Fruit fly (Drosophila melanogaster) Kc167 (cell line): ENCODE results near the gene psd.

Experiments used
- Myc ChIP-seq: fragments of >200 bp; optimal IDR thresholded peaks from 2 replicates; lab custom pipeline; 2017; ENCODE audit warnings: missing external identifiers
- Sin3A ChIP-seq: fragments of >200 bp; optimal IDR thresholded peaks from 2 replicates; lab custom pipeline; 2018; ENCODE audit warnings: missing external identifiers
- h ChIP-seq: fragments of >200 bp; optimal IDR thresholded peaks from 3 replicates; lab custom pipeline; 2018; ENCODE audit warnings: missing external identifiers
- insv ChIP-seq: fragments of >200 bp; optimal IDR thresholded peaks from 3 replicates; lab custom pipeline; 2018; ENCODE audit warnings: missing external identifiers
- psq ChIP-seq: fragments of >200 bp; optimal IDR thresholded peaks from 2 replicates; lab custom pipeline; 2017; ENCODE audit warnings: missing external identifiers
- ttk ChIP-seq: sonication (Bioruptor generic); optimal IDR thresholded peaks from 2 replicates; lab custom pipeline; 2017; ENCODE audit warnings: missing external identifiers

Gene psd

dm6 chr2L:5986094-5986493 lies 21.3 kb upstream of the psd start, which contains the start of gene ifc:
ifc (plus strand) TSS chr2L:5986348.
- TF ChIP-seq insv (no peak), Myc (lab: Kevin White, UChicago) (no peak), psq (no peak), h (no peak), Sin3A (lab: Kevin White, UChicago) (no peak), ttk (lab: Kevin White, UChicago) (no peak)

- TF ChIP-seq Sin3A (lab: Kevin White, UChicago) (no peak), h (no peak), ttk (lab: Kevin White, UChicago) (no peak), psq (no peak), insv (no peak), Myc (lab: Kevin White, UChicago) (no peak)
Measured at dm6 chr2L:5983236-5983635, 18.5 kb upstream of the psd start.

DNA sequence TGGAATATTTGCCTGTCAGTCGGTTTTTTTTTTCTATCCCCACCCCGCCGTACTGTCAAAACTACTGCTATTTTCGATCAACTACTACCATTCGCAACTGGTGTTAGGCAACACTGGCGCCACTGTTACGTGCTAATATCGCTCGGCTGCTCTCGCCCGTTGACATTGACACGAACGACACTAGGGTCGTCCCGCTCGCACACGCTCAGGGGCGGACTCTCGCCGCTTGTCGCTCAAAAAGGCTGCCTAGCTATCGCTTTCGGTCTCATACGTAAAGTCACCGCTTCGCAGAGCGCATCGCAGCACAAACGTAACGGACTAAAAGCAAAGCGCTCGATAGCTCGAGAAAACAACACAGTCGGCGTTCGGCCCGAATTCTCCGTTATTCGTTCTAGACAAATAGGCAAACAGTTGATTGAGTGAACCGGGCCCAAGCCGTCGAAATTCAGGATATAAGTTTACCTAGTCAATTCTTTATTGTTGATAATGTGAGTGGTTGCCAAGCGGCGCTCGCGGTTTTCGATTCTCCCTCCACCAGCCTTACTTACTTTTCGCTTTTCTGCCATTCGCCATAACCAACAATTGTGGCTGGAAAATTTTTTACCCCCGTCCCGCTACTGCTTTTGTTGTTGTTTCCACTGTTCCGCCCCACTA lies 17.7 kb upstream of the psd start:
- no peak for TF ChIP-seq insv

- TF ChIP-seq h (no peak), Myc (lab: Kevin White, UChicago) (no peak), insv (no peak), Sin3A (lab: Kevin White, UChicago) (no peak), psq (no peak), ttk (lab: Kevin White, UChicago) (no peak)
Measured at dm6 chr2L:5981433-5982333, 16.9 kb upstream of the psd start, which contains the start of gene eIF4A. eIF4A (plus strand) TSS chr2L:5981764.

DNA sequence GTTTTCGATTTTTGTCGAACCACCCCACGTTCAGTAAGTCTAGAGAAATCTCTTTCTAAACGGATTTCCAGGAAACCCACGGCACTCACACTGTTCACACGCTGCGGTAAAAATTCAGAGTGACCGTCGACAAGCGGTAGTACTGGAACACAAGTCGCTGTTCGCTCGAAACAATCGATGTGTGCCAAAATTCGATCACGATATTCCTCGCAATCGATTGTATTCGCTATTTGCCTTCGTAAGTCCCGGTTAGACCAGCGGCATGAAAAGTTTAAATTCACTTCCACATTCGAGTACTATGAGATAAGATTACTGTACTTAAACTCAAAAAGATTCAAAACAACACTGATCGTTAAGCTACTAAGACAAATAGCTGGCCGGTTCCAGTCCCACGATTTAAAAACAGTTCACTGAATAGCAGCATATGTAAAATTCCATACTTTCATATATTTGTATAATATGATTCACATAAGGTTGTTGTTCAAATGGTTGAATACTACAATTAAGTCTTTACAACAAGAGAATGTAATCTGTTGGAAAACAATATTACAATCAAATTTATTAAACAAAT lies 16.2 kb upstream of the psd start, which contains the start of gene chic:
Gene chic (minus strand): TSS at position 157 of the 571 bp plus-strand sequence.
- TF ChIP-seq Sin3A (lab: Kevin White, UChicago) (no peak), insv (no peak), h (no peak), psq (no peak), ttk (lab: Kevin White, UChicago) (no peak), Myc (lab: Kevin White, UChicago) (no peak)

DNA sequence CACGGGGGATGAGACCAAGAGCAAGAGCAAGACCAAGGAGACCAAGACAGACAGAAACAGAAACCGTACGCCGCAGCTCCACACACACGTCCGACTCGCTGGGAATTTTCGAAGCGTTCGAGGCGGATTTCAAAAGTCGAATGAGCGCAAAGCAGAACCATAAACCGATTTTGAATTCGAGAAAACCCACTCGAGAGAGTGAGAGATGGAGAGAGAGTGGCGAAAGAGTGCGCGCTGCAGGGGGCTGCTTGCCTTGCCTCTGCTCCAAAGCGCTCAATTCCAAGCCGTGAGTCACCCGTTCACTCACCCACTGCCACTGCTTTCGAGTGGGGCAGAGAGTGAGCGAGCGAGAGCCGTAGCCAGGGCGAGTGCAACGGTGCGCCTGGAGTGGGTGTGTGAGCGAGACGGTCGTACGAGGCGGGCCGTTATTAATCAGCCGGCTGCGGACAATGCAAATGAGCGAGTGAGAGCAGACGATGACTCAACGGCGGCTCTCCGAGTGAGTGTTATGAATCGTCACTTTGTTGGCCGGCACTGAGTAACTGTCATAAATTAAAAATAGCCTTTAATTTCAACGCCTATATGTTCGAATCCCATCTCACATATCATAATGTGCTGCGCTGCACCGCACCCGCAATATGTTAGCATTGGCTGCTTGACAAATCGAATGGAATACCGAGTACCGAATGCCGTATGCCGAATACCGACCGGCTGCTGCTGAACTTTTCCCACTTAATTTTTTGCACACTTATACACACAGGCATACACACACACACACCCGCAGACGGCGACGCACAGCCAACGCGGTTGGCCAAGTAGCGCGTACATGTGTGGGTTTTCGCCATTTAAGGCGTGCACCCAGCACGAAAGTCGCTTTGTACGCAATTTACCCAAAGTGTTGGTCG lies 15.5 kb upstream of the psd start:
- no peak for TF ChIP-seq ttk (lab: Kevin White, UChicago)
- TF ChIP-seq Sin3A (lab: Kevin White, UChicago), result no peak
- no peak for TF ChIP-seq insv
- no peak for TF ChIP-seq h
- no peak for TF ChIP-seq psq
- TF ChIP-seq Myc (lab: Kevin White, UChicago), result no peak

DNA sequence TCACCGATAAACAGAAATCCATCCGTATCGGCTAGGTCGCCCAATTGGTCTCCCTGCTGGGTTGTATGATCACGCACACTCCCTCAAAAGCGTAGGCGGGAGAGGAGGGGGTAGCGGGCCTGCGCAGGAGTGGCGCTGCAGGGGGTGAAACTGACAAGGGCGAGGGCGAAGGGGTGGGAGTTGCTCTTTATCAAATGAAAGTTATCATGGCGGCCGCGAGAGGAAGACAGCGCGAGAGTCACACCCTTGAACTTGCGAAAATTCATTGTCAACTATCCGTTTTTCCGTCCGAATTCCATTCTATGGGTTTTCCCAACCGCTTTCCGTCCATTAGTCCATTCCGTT lies 14.3 kb upstream of the psd start:
- TF ChIP-seq psq, result no peak
- TF ChIP-seq Myc (lab: Kevin White, UChicago), result no peak
- TF ChIP-seq ttk (lab: Kevin White, UChicago), result no peak
- TF ChIP-seq h, result no peak
- no peak for TF ChIP-seq insv
- TF ChIP-seq Sin3A (lab: Kevin White, UChicago), result no peak

DNA sequence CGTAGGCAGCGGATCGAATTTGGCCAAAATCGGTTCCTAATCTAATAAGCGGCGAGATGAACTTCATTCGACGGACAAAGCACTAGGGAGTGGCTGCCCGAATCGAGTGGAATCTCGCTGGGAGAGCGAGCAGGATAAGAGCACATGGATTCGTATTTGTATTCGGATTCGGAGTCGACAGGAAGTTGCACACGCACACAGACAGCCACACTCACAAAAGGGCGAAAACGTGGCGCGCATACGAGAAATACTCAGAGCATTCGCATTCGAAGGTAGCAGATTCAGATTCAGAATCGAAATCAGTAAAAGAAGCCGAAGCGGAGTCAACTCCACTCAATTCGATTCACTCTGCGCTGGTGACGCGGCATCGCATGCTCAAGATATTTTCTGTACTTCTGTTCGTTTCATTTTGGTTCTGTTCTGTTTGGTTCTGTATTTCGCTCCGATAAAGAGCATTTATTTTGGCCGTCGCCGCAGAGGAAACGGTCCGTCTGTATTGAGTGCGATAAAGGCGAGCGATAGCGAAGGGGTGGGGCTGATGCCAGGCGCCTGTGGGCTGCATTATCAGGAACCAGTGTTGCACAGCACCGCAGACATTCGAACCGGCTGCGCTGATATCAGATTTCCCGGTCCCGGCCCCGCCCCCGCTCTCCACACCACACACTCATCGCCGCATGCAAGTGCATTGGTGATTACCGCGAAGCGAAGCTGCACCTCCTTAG lies 13.7 kb upstream of the psd start:
- TF ChIP-seq h, result no peak
- no peak for TF ChIP-seq ttk (lab: Kevin White, UChicago)
- TF ChIP-seq Sin3A (lab: Kevin White, UChicago), result no peak
- no peak for TF ChIP-seq psq
- TF ChIP-seq Myc (lab: Kevin White, UChicago), result no peak
- no peak for TF ChIP-seq insv

- TF ChIP-seq insv (no peak), ttk (lab: Kevin White, UChicago) (no peak), psq (no peak), h (no peak), Myc (lab: Kevin White, UChicago) (no peak), Sin3A (lab: Kevin White, UChicago) (no peak)
Measured at dm6 chr2L:5977729-5978078, 13.0 kb upstream of the psd start.

- TF ChIP-seq ttk (lab: Kevin White, UChicago), result no peak
- no peak for TF ChIP-seq Sin3A (lab: Kevin White, UChicago)
- TF ChIP-seq h, result no peak
- TF ChIP-seq insv, result no peak
- TF ChIP-seq Myc (lab: Kevin White, UChicago), result no peak
- no peak for TF ChIP-seq psq
Measured at dm6 chr2L:5977070-5977728, 12.4 kb upstream of the psd start.

- TF ChIP-seq Sin3A (lab: Kevin White, UChicago), result no peak
Measured at dm6 chr2L:5975601-5976000, 10.8 kb upstream of the psd start.
